Fruit fly (Drosophila melanogaster): Measurements from ENCODE around the gene CG6171.

DNA sequence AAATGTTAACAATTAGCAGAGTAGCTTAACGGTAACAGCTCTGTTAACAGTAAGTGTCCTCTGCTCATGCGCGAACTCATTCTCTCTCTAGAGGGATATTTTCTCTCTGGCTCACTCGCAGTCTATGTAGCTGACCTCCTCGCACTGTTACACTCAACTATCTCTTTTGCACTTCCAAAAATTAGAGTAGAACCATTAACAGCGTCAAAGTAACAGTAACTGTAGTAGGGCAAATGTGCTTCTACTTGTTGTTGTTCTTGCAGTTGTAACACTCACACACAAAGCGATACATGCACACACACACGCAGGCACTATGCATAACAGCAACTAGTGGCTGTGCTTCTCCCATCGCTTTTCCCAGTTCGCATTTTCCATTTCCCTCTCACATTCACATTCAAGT lies 15.4 kb upstream of the CG6171 start:
- TF ChIP-seq OdsH (GFP tag; optimal IDR thresholded peaks at IDR 0.05) (no peak), Sox14 (GFP tag; optimal IDR thresholded peaks at IDR 0.05) (no peak)
